Fruit fly (Drosophila melanogaster) whole organism, prepupa: ENCODE data around the gene CG10486.

ENCODE experiments used
- CG10669 ChIP-seq: fragments of 200-800 bp; sonication (Bioruptor generic); optimal IDR thresholded peaks from 3 replicates; lab custom pipeline; 2018; ENCODE audit warnings: missing biosample characterization, mild to moderate bottlenecking, missing genetic modification characterization, moderate library complexity
- CG16779 ChIP-seq: fragments of 200-800 bp; sonication (Bioruptor generic); optimal IDR thresholded peaks from 3 replicates; lab custom pipeline; 2017; ENCODE audit warnings: missing biosample characterization, mild to moderate bottlenecking, missing genetic modification characterization
- CG6792 ChIP-seq: fragments of 200-800 bp; sonication (Bioruptor generic); optimal IDR thresholded peaks from 3 replicates; lab custom pipeline; 2016; ENCODE audit warnings: missing biosample characterization, missing genetic modification characterization
- CG6854 ChIP-seq: fragments of 200-800 bp; sonication (Bioruptor generic); optimal IDR thresholded peaks from 2 replicates; lab custom pipeline; 2017; ENCODE audit warnings: missing biosample characterization, mild to moderate bottlenecking, missing genetic modification characterization
- CG9139 ChIP-seq: fragments of 200-800 bp; sonication (Bioruptor generic); optimal IDR thresholded peaks from 3 replicates; lab custom pipeline; 2017; ENCODE audit warnings: missing biosample characterization, mild to moderate bottlenecking, missing genetic modification characterization
- Eip78C ChIP-seq: fragments of 200-800 bp; sonication (Bioruptor generic); peaks from one replicate; lab custom pipeline; 2016; ENCODE audit warnings: missing biosample characterization, missing genetic modification characterization
- Lpt ChIP-seq: fragments of 200-800 bp; sonication (Bioruptor generic); optimal IDR thresholded peaks from 3 replicates; lab custom pipeline; 2016; ENCODE audit warnings: missing biosample characterization, missing genetic modification characterization
- acj6 ChIP-seq: fragments of 200-800 bp; sonication (Bioruptor generic); optimal IDR thresholded peaks from 3 replicates; lab custom pipeline; 2016; ENCODE audit warnings: missing biosample characterization, missing genetic modification characterization
- dac ChIP-seq: fragments of 200-800 bp; sonication (Bioruptor generic); optimal IDR thresholded peaks from 2 replicates; lab custom pipeline; 2017; ENCODE audit warnings: missing biosample characterization, mild to moderate bottlenecking, missing genetic modification characterization
- esn ChIP-seq: fragments of 200-800 bp; sonication (Bioruptor generic); optimal IDR thresholded peaks from 2 replicates; lab custom pipeline; 2016; ENCODE audit warnings: missing biosample characterization, mild to moderate bottlenecking, missing genetic modification characterization, moderate library complexity
- svp ChIP-seq: fragments of 200-800 bp; sonication (Bioruptor generic); peaks from one replicate; lab custom pipeline; 2016; ENCODE audit warnings: missing biosample characterization, missing genetic modification characterization
- topi ChIP-seq: fragments of 200-800 bp; sonication (Bioruptor generic); optimal IDR thresholded peaks from 3 replicates; lab custom pipeline; 2016; ENCODE audit warnings: missing biosample characterization, missing genetic modification characterization

- TF ChIP-seq svp (GFP tag; lab: Kevin White, UChicago) (no peak), CG10669 (no peak), Lpt (GFP tag; lab: Kevin White, UChicago) (no peak), CG6854 (GFP tag; lab: Kevin White, UChicago) (no peak), topi (no peak), Eip78C (GFP tag; lab: Kevin White, UChicago) (no peak), CG16779 (tag; lab: Kevin White, UChicago) (no peak), CG9139 (GFP tag; lab: Kevin White, UChicago) (no peak), acj6 (GFP tag; lab: Kevin White, UChicago) (no peak), CG6792 (GFP tag; lab: Kevin White, UChicago) (no peak), esn (GFP tag; lab: Kevin White, UChicago) (no peak), dac (GFP tag; lab: Kevin White, UChicago) (no peak)
Measured at dm6 chr3L:5921216-5921615, 14.7 kb upstream of the CG10486 start, which contains the start of gene PXo.
